Fruit fly (Drosophila melanogaster): ENCODE data around the gene CG13041.

The CG13041 gene

DNA sequence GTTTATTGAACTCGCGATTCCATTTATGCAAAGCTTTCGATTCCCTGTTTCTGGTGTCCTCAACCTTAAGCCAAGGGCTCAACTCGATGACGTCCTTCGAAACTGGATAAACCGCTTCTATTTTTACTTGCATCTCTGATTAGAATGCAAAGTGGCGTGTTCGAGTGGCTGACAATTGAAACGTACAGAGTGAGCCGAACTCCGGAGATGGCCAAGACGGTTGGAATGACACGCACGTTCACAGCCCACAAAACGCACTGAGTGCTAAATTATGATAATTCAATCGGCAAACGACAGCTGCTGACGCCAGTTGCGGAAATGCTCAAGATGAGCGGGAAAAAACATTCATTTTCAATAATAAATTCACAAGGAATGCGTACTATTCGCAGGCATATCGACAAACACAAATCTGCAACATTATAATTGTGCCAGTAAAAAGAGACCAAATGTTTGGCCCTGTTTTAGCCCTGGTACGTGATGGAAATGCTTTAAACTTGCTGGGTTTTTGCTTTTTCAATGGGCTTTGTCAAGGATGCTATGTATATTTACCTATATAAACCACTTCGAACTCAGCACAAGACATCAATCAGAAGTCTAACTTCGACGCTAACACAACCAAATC, 46.9 kb downstream of the CG13041 start, which contains the start of gene CG13066:
Gene CG13066 (plus strand): TSS at position 572 of the 622 bp plus-strand sequence.
- TF ChIP-seq OdsH (GFP tag; optimal IDR thresholded peaks at IDR 0.05) (no peak), Sp1 (GFP tag; optimal IDR thresholded peaks at IDR 0.05) (no peak), brk (GFP tag; optimal IDR thresholded peaks at IDR 0.05) (no peak), CG32264 (GFP tag; optimal IDR thresholded peaks at IDR 0.05) (no peak), Hr83 (GFP tag; optimal IDR thresholded peaks at IDR 0.05; ENCODE audit: poor library complexity, severe bottlenecking) (no peak), br (GFP tag; optimal IDR thresholded peaks at IDR 0.05) (no peak), usp (GFP tag; optimal IDR thresholded peaks at IDR 0.05) (no peak), sv (GFP tag; optimal IDR thresholded peaks at IDR 0.05) (no peak), Rel (GFP tag; optimal IDR thresholded peaks at IDR 0.05) (no peak), Rel (tag; optimal IDR thresholded peaks at IDR 0.05) (no peak), dmrt93B (GFP tag; optimal IDR thresholded peaks at IDR 0.05) (no peak), dl (GFP tag; optimal IDR thresholded peaks at IDR 0.05; ENCODE audit: insufficient read depth in 1 of 2, partially characterized antibody in 2 of 2) (no peak), fru (GFP tag; optimal IDR thresholded peaks at IDR 0.05) (no peak), h (GFP tag; optimal IDR thresholded peaks at IDR 0.05) (no peak), CrebA (GFP tag; optimal IDR thresholded peaks at IDR 0.05; ENCODE audit: borderline replicate concordance) (no peak), CG9705 (GFP tag; optimal IDR thresholded peaks at IDR 0.05) (no peak), Myc (optimal IDR thresholded peaks at IDR 0.05) (no peak)

DNA sequence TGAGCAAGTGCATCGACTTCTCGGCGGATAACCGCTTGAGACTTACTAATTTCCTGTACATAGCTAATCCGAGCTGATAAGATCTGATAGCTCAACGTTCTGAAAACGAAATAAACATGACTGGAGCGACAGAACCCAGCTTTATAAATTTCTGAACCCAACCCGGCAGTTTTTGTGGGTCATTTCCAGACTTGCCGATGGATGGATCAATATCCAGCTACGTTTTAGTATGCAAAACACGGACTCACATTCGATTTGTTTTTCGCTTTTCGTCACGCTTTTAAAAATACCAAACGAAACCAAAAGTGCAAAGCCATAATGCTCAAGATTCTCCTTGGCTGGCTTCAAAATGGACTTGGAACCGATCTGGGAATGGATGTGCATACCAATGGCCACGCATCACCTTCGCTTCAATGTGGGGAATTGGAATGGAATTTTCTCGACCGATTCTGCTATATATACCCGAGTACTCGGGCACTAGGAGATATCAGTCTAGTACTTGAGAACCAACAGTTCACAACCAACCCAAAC, 48.5 kb downstream of the CG13041 start, which contains the start of the genes CG34248 and CG13067:
Gene CG34248 (minus strand): TSS at position 101 of the 531 bp plus-strand sequence.
Gene CG13067 (plus strand): TSS at position 481 of the 531 bp plus-strand sequence.
- TF ChIP-seq br (GFP tag; optimal IDR thresholded peaks at IDR 0.05), result no peak
- no peak for TF ChIP-seq foxo (GFP tag; optimal IDR thresholded peaks at IDR 0.05)
- TF ChIP-seq dsf (GFP tag; optimal IDR thresholded peaks at IDR 0.05; ENCODE audit: borderline replicate concordance), result no peak
- no peak for TF ChIP-seq sage (GFP tag; optimal IDR thresholded peaks at IDR 0.05)
- no peak for TF ChIP-seq N (GFP tag; optimal IDR thresholded peaks at IDR 0.05)
- no peak for TF ChIP-seq dmrt93B (GFP tag; optimal IDR thresholded peaks at IDR 0.05)

DNA sequence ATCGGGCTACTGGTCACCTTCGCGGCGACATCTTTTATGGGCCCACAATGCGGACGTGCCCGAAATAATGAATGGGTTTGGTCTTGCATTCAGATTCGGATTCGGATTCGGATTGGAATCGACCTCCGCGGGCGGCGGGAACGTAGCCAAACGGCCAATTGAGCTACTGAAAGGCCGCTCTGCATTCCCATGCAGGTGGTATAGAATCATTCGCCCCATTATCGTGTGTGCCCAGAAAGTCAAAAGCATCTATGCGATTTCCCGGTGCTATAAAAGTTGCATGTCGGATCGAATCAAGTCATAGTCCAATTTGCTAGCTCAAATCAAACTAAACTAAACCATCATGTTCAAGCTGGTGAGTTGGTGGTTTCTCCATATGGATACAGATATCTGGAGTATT, 50.2 kb downstream of the CG13041 start, which contains the start of gene CG13068:
Gene CG13068 (plus strand): TSS at position 301 of the 400 bp plus-strand sequence.
- TF ChIP-seq sv (GFP tag; optimal IDR thresholded peaks at IDR 0.05) (no peak), Jra (GFP tag; optimal IDR thresholded peaks at IDR 0.05) (no peak), fru (GFP tag; optimal IDR thresholded peaks at IDR 0.05) (no peak), foxo (GFP tag; optimal IDR thresholded peaks at IDR 0.05) (no peak), psq (GFP tag; optimal IDR thresholded peaks at IDR 0.05) (no peak), Sp1 (GFP tag; optimal IDR thresholded peaks at IDR 0.05) (no peak), h (GFP tag; optimal IDR thresholded peaks at IDR 0.05) (no peak), OdsH (GFP tag; optimal IDR thresholded peaks at IDR 0.05) (no peak), Abd-B (GFP tag; optimal IDR thresholded peaks at IDR 0.05) (no peak), ey (GFP tag; optimal IDR thresholded peaks at IDR 0.05) (no peak), dl (GFP tag; optimal IDR thresholded peaks at IDR 0.05; ENCODE audit: insufficient read depth in 1 of 2, partially characterized antibody in 2 of 2) (no peak), N (GFP tag; optimal IDR thresholded peaks at IDR 0.05) (no peak), Hr78 (GFP tag; optimal IDR thresholded peaks at IDR 0.05) (no peak), Mio (GFP tag; optimal IDR thresholded peaks at IDR 0.05) (no peak), brk (GFP tag; optimal IDR thresholded peaks at IDR 0.05) (no peak), dmrt93B (GFP tag; optimal IDR thresholded peaks at IDR 0.05) (no peak), CG9705 (GFP tag; optimal IDR thresholded peaks at IDR 0.05) (no peak), HLH106 (tag; optimal IDR thresholded peaks at IDR 0.05) (no peak), jim (GFP tag; optimal IDR thresholded peaks at IDR 0.05) (no peak)

Measured in whole organism, wandering third instar larva.